Worm (Caenorhabditis elegans): ENCODE data around the gene nhr-208.

DNA sequence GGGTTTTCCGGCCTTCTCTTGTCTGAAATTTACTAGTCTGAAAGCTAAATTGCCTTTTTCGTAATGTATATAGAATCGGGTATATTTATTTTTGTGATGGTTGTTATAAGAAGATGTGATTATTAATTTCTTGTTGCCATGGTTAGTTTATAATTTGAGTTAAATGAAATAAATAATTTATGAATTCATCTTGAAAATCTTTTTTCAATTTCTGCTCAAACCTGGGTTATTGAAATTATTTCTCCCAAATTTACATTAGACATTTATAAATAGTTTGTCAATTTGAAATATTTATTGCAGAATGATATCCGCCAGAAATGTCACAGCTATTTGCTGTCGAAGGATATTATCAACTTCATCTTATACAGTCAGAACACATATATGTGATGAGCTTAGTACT, 45.7 kb upstream of the nhr-208 start, which contains the start of gene dars-2:
- no peak for TF ChIP-seq med-1 (GFP tag; optimal IDR thresholded peaks at IDR 0.05; ENCODE audit: insufficient read depth)
- TF ChIP-seq ztf-23 (GFP tag; IDR thresholded peaks at IDR 0.05), result no peak
- TF ChIP-seq flt-1 (GFP tag; IDR thresholded peaks at IDR 0.05), result no peak

Data from whole organism, midembryonic.